Worm (Caenorhabditis elegans) whole organism, L2 larva: ENCODE measurements around the gene T04A8.13.
"Not testable (repeated sequence)": the region's sequence is repeated elsewhere in the genome, so short reads cannot be mapped to it uniquely, and the experiment has no call there.

Source experiments
- egl-27 ChIP-seq: sonication (generic microtip); optimal IDR thresholded peaks from 3 replicates; lab custom pipeline; 2017; ENCODE audit warnings: missing biosample characterization, missing genetic modification reagents, missing genetic modification characterization
- elt-1 ChIP-seq: fragments of 150-350 bp; optimal IDR thresholded peaks from 2 replicates; lab custom pipeline; 2014; ENCODE audit warnings: missing biosample characterization, missing genetic modification characterization
- elt-3 ChIP-seq: sonication (generic microtip); optimal IDR thresholded peaks from 2 replicates; lab custom pipeline; 2017; ENCODE audit warnings: missing biosample characterization, missing genetic modification characterization
- fos-1 ChIP-seq: fragments of 150-350 bp; optimal IDR thresholded peaks from 2 replicates; lab custom pipeline; 2014; ENCODE audit warnings: missing biosample characterization, missing genetic modification characterization
- lin-13 ChIP-seq: fragments of 150-350 bp; optimal IDR thresholded peaks from 2 replicates; lab custom pipeline; 2014; ENCODE audit warnings: missing biosample characterization, missing genetic modification reagents, missing genetic modification characterization
- lin-39 ChIP-seq: fragments of 150-350 bp; optimal IDR thresholded peaks from 2 replicates; lab custom pipeline; 2014; ENCODE audit warnings: missing biosample characterization, missing genetic modification reagents, missing genetic modification characterization
- lsy-2 ChIP-seq, 2 experiments: fragments of 150-350 bp in 1 of 2; sonication (generic microtip) in 1 of 2; optimal IDR thresholded peaks; 2 replicates each; lab custom pipeline; 2014 to 2017; ENCODE audit warnings: missing biosample characterization in 2 of 2, missing genetic modification characterization in 2 of 2
- nhr-129 ChIP-seq: fragments of 150-350 bp; optimal IDR thresholded peaks from 2 replicates; lab custom pipeline; 2014; ENCODE audit warnings: missing biosample characterization, missing genetic modification characterization
- nhr-21 ChIP-seq: fragments of 150-350 bp; optimal IDR thresholded peaks from 2 replicates; lab custom pipeline; 2014; ENCODE audit warnings: missing biosample characterization, missing genetic modification characterization
- ztf-4 ChIP-seq: fragments of 150-350 bp; optimal IDR thresholded peaks from 2 replicates; lab custom pipeline; 2014; ENCODE audit warnings: missing biosample characterization, missing genetic modification characterization

- not testable (repeated sequence) for TF ChIP-seq lsy-2 (tag; optimal IDR thresholded peaks at IDR 0.05; lab: Kevin White, UChicago); elt-3 (tag; lab: Kevin White, UChicago); fos-1 (tag; lab: Kevin White, UChicago); ztf-4 (tag; lab: Kevin White, UChicago); egl-27; nhr-21; lin-39 (tag; lab: Kevin White, UChicago); elt-1 (tag; lab: Kevin White, UChicago); lin-13 (GFP tag; lab: Kevin White, UChicago); nhr-129 (tag; lab: Kevin White, UChicago)
Observed at ce11 chrIII:4742620-4743019, 35.8 kb downstream of the T04A8.13 start, which contains the start of gene twk-6.
